Worm (Caenorhabditis elegans) whole organism, L2 larva: ENCODE measurements around the gene K09F5.6.

Source experiments
- C34F6.9 ChIP-seq: fragments of 150-350 bp; optimal IDR thresholded peaks from 2 replicates; lab custom pipeline; 2014; ENCODE audit warnings: missing biosample characterization, missing genetic modification characterization
- F13H6.1 ChIP-seq: sonication (generic microtip); optimal IDR thresholded peaks from 2 replicates; lab custom pipeline; 2016; ENCODE audit warnings: missing genetic modification characterization, missing compliant biosample characterization
- R02D3.7 ChIP-seq: fragments of 150-350 bp; optimal IDR thresholded peaks from 2 replicates; lab custom pipeline; 2014; ENCODE audit warnings: missing biosample characterization, missing genetic modification characterization
- Y55F3AM.14 ChIP-seq: fragments of 200-800 bp; sonication (Bioruptor generic); optimal IDR thresholded peaks from 2 replicates; lab custom pipeline; 2018; ENCODE audit warnings: mild to moderate bottlenecking, missing genetic modification characterization, missing compliant biosample characterization
- ZK546.5 ChIP-seq: sonication (generic microtip); optimal IDR thresholded peaks from 2 replicates; lab custom pipeline; 2017; ENCODE audit warnings: missing biosample characterization, missing genetic modification characterization
- alr-1 ChIP-seq: fragments of 150-350 bp; optimal IDR thresholded peaks from 2 replicates; lab custom pipeline; 2014; ENCODE audit warnings: missing biosample characterization, missing genetic modification characterization
- aly-2 ChIP-seq: fragments of 150-350 bp; optimal IDR thresholded peaks from 2 replicates; lab custom pipeline; 2014; ENCODE audit warnings: missing biosample characterization, missing genetic modification characterization
- ama-1 ChIP-seq: fragments of 150-350 bp; optimal IDR thresholded peaks from 2 replicates; lab custom pipeline; 2018; ENCODE audit warnings: inconsistent platforms
- blmp-1 ChIP-seq: sonication (generic microtip); optimal IDR thresholded peaks from 2 replicates; lab custom pipeline; 2017; ENCODE audit warnings: missing genetic modification characterization, mild to moderate bottlenecking, missing compliant biosample characterization, antibody characterized with exemption, moderate library complexity; ENCODE audit not compliant: insufficient read depth
- ceh-16 ChIP-seq: fragments of 150-350 bp; optimal IDR thresholded peaks from 2 replicates; lab custom pipeline; 2014; ENCODE audit warnings: missing biosample characterization, missing genetic modification characterization
- ceh-82 ChIP-seq: fragments of 150-350 bp; optimal IDR thresholded peaks from 2 replicates; lab custom pipeline; 2014; ENCODE audit warnings: missing biosample characterization, missing genetic modification characterization
- crh-2 ChIP-seq: sonication (generic microtip); optimal IDR thresholded peaks from 2 replicates; lab custom pipeline; 2017; ENCODE audit warnings: missing biosample characterization, missing genetic modification characterization
- dmd-4 ChIP-seq: sonication (generic microtip); optimal IDR thresholded peaks from 2 replicates; lab custom pipeline; 2017; ENCODE audit warnings: missing biosample characterization, missing genetic modification characterization
- egl-27 ChIP-seq: sonication (generic microtip); optimal IDR thresholded peaks from 3 replicates; lab custom pipeline; 2017; ENCODE audit warnings: missing biosample characterization, missing genetic modification reagents, missing genetic modification characterization
- elt-3 ChIP-seq: sonication (generic microtip); optimal IDR thresholded peaks from 2 replicates; lab custom pipeline; 2017; ENCODE audit warnings: missing biosample characterization, missing genetic modification characterization
- gmeb-1 ChIP-seq: fragments of 150-350 bp; optimal IDR thresholded peaks from 2 replicates; lab custom pipeline; 2014; ENCODE audit warnings: missing biosample characterization, missing genetic modification characterization
- lsy-2 ChIP-seq, 2 experiments: fragments of 150-350 bp in 1 of 2; sonication (generic microtip) in 1 of 2; optimal IDR thresholded peaks; 2 replicates each; lab custom pipeline; 2014 to 2017; ENCODE audit warnings: missing biosample characterization in 2 of 2, missing genetic modification characterization in 2 of 2
- mab-5 ChIP-seq: fragments of 150-350 bp; optimal IDR thresholded peaks from 2 replicates; lab custom pipeline; 2014; ENCODE audit warnings: missing biosample characterization, missing genetic modification characterization
- mbf-1 ChIP-seq: sonication (generic microtip); optimal IDR thresholded peaks from 2 replicates; lab custom pipeline; 2017; ENCODE audit warnings: missing biosample characterization, missing genetic modification characterization
- mdl-1 ChIP-seq, 2 experiments: fragments of 150-350 bp in 1 of 2; sonication (generic microtip) in 1 of 2; optimal IDR thresholded peaks; 2 replicates each; lab custom pipeline; 2017; ENCODE audit warnings: missing biosample characterization in 2 of 2, missing genetic modification characterization in 2 of 2
- nhr-11 ChIP-seq: fragments of 150-350 bp; optimal IDR thresholded peaks from 2 replicates; lab custom pipeline; 2014; ENCODE audit warnings: missing biosample characterization, missing genetic modification characterization
- nhr-129 ChIP-seq: fragments of 150-350 bp; optimal IDR thresholded peaks from 2 replicates; lab custom pipeline; 2014; ENCODE audit warnings: missing biosample characterization, missing genetic modification characterization
- nhr-21 ChIP-seq: fragments of 150-350 bp; optimal IDR thresholded peaks from 2 replicates; lab custom pipeline; 2014; ENCODE audit warnings: missing biosample characterization, missing genetic modification characterization
- nhr-23 ChIP-seq: fragments of 150-350 bp; optimal IDR thresholded peaks from 2 replicates; lab custom pipeline; 2014; ENCODE audit warnings: missing biosample characterization, missing genetic modification reagents, missing genetic modification characterization
- nhr-237 ChIP-seq: fragments of 150-350 bp; optimal IDR thresholded peaks from 2 replicates; lab custom pipeline; 2014; ENCODE audit warnings: missing biosample characterization, missing genetic modification characterization
- nhr-25 ChIP-seq: fragments of 150-350 bp; sonication (generic microtip); optimal IDR thresholded peaks from 3 replicates; lab custom pipeline; 2014; ENCODE audit warnings: missing biosample characterization, missing genetic modification characterization
- nhr-6 ChIP-seq: fragments of 150-350 bp; optimal IDR thresholded peaks from 2 replicates; lab custom pipeline; 2014; ENCODE audit warnings: missing biosample characterization, missing genetic modification characterization
- peb-1 ChIP-seq: fragments of 150-350 bp; optimal IDR thresholded peaks from 2 replicates; lab custom pipeline; 2014; ENCODE audit warnings: missing biosample characterization, missing genetic modification characterization
- sem-4 ChIP-seq: fragments of 150-350 bp; optimal IDR thresholded peaks from 2 replicates; lab custom pipeline; 2014; ENCODE audit warnings: missing biosample characterization, missing genetic modification reagents, missing genetic modification characterization
- skn-1 ChIP-seq: sonication (generic microtip); optimal IDR thresholded peaks from 2 replicates; lab custom pipeline; 2017; ENCODE audit warnings: missing biosample characterization, missing genetic modification characterization
- sma-3 ChIP-seq: sonication (generic microtip); optimal IDR thresholded peaks from 2 replicates; lab custom pipeline; 2016; ENCODE audit warnings: missing genetic modification reagents, missing genetic modification characterization, missing compliant biosample characterization
- sma-9 ChIP-seq, 2 experiments: fragments of 150-350 bp in 1 of 2; sonication (generic microtip) in 1 of 2; optimal IDR thresholded peaks; 2 replicates each; lab custom pipeline; 2014 to 2016; ENCODE audit warnings: missing genetic modification characterization in 2 of 2, mild to moderate bottlenecking in 1 of 2, missing biosample characterization in 1 of 2, missing compliant biosample characterization in 1 of 2, missing genetic modification reagents in 1 of 2, moderate library complexity in 1 of 2
- unc-55 ChIP-seq: fragments of 150-350 bp; sonication (generic microtip); optimal IDR thresholded peaks from 3 replicates; lab custom pipeline; 2014; ENCODE audit warnings: missing biosample characterization, missing genetic modification reagents, missing genetic modification characterization
- unc-62 ChIP-seq: fragments of 150-350 bp; optimal IDR thresholded peaks from 2 replicates; lab custom pipeline; 2014; ENCODE audit warnings: missing biosample characterization, missing genetic modification reagents, missing genetic modification characterization
- ztf-1 ChIP-seq: fragments of 200-800 bp; sonication (Bioruptor generic); conservative IDR thresholded peaks from 2 replicates; pipeline ENCODE4 v1.3.6; 2022; ENCODE audit warnings: missing genetic modification characterization, missing compliant biosample characterization
- ztf-11 ChIP-seq: sonication (generic microtip); optimal IDR thresholded peaks from 2 replicates; lab custom pipeline; 2017; ENCODE audit warnings: missing biosample characterization, missing genetic modification characterization
- ztf-4 ChIP-seq: fragments of 150-350 bp; optimal IDR thresholded peaks from 2 replicates; lab custom pipeline; 2014; ENCODE audit warnings: missing biosample characterization, missing genetic modification characterization

K09F5.6 gene

DNA sequence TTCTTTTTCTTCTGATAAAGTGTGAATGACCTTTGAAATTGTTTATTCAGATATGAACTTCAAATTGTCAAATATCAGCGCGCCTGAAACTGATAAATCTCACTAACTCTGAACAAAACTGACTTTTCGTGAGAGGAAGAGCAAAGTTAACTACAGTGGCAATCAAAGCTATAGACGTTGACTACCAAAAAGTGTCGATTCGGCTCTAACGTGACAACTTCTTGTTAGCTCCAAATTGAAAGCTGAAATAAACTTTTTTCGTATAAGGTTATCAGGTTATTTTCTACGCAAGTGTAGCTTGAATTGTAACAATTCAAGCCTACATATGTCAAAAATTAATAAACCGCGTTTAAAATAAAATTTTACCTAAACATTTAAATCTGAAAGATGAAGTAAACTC lies 7.3 kb downstream of the K09F5.6 start:
- TF ChIP-seq crh-2 (tag; lab: Kevin White, UChicago) (peak; percentile 15), blmp-1 (no peak), gmeb-1 (tag; lab: Kevin White, UChicago) (peak; percentile 34)

DNA sequence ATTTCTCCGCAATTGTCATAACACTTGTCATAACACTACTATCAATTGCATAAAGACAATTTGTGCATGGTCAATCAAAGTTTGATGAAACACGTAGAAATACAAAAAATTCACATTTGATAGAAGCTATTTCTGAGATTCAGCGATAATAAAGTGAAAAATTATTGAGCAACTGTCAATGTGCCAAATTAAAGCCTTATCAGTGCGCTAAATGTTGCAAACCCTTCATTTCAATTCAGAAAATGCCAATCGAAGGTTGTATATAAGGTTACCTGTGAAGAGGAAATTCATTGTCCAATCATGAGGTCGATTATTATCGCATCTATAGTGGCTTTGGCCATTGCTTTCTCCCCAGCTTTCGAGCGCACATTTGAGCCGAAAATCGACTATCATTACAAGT lies 8.5 kb downstream of the K09F5.6 start, which contains the start of gene vit-1:
vit-1 (plus strand) TSS at position 289 of the 400 bp plus-strand sequence.
- TF ChIP-seq peb-1 (tag; lab: Kevin White, UChicago) (no peak), sma-9 (GFP tag; optimal IDR thresholded peaks at IDR 0.05; lab: Kevin White, UChicago) (no peak), sma-9 (tag; optimal IDR thresholded peaks at IDR 0.05; lab: Kevin White, UChicago) (no peak), unc-62 (no peak), Y55F3AM.14 (GFP tag; lab: Kevin White, UChicago) (no peak), alr-1 (tag; lab: Kevin White, UChicago) (no peak), dmd-4 (tag; lab: Kevin White, UChicago) (no peak), aly-2 (tag; lab: Kevin White, UChicago) (no peak), R02D3.7 (tag; lab: Kevin White, UChicago) (no peak)

DNA sequence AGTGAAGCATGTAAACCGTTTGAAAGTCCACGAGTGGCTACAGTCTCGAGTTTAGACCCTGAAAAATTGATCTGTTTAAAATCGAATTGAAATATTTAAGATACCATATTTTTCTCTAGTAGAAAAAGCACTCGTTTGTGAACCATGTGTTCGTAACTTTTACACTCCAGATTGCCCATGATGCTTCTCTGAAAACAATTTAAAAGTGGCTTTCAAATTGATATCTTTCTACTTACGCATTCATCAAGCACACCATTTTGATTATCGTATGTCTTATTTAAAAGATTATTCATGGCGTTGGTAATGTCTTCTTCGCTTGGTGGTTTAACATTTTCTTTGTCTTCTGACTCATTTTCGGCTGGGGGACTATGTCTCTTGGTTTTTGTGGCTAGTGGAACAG lies 14.5 kb downstream of the K09F5.6 start:
- no peak for TF ChIP-seq nhr-11 (tag; lab: Kevin White, UChicago)
- TF ChIP-seq C34F6.9 (tag; lab: Kevin White, UChicago): no peak
- TF ChIP-seq F13H6.1 (tag; lab: Kevin White, UChicago): no peak
- TF ChIP-seq nhr-23 (tag; lab: Kevin White, UChicago): no peak
- TF ChIP-seq ztf-4: no peak
- TF ChIP-seq nhr-6 (tag; lab: Kevin White, UChicago): no peak
- no peak for TF ChIP-seq ceh-16 (tag; lab: Kevin White, UChicago)
- no peak for TF ChIP-seq skn-1 (tag; lab: Kevin White, UChicago)
- TF ChIP-seq sma-3: no peak
- TF ChIP-seq peb-1 (tag; lab: Kevin White, UChicago): no peak
- TF ChIP-seq ama-1 (lab: Kevin White, UChicago): no peak
- no peak for TF ChIP-seq ztf-1
- TF ChIP-seq ZK546.5: no peak
- TF ChIP-seq nhr-21 (tag; lab: Kevin White, UChicago): no peak
- no peak for TF ChIP-seq lsy-2 (tag; optimal IDR thresholded peaks at IDR 0.05; lab: Kevin White, UChicago)
- no peak for TF ChIP-seq crh-2 (tag; lab: Kevin White, UChicago)
- no peak for TF ChIP-seq unc-55
- no peak for TF ChIP-seq mdl-1 (tag; optimal IDR thresholded peaks at IDR 0.05; lab: Kevin White, UChicago)
- TF ChIP-seq egl-27 (tag; lab: Kevin White, UChicago): no peak
- no peak for TF ChIP-seq R02D3.7 (tag; lab: Kevin White, UChicago)

ce11 chrX:7736171-7736570 lies 17.1 kb downstream of the K09F5.6 start, which contains the start of gene set-12:
Gene set-12, minus strand, starts transcription at chrX:7736271.
- TF ChIP-seq nhr-237 (tag; lab: Kevin White, UChicago): no peak
- TF ChIP-seq R02D3.7 (tag; lab: Kevin White, UChicago): no peak
- no peak for TF ChIP-seq nhr-23 (tag; lab: Kevin White, UChicago)
- no peak for TF ChIP-seq mbf-1 (tag; lab: Kevin White, UChicago)
- TF ChIP-seq C34F6.9 (tag; lab: Kevin White, UChicago): no peak
- TF ChIP-seq aly-2 (tag; lab: Kevin White, UChicago): no peak
- TF ChIP-seq mab-5: no peak
- TF ChIP-seq nhr-129 (tag; lab: Kevin White, UChicago): no peak
- no peak for TF ChIP-seq Y55F3AM.14 (GFP tag; lab: Kevin White, UChicago)

DNA sequence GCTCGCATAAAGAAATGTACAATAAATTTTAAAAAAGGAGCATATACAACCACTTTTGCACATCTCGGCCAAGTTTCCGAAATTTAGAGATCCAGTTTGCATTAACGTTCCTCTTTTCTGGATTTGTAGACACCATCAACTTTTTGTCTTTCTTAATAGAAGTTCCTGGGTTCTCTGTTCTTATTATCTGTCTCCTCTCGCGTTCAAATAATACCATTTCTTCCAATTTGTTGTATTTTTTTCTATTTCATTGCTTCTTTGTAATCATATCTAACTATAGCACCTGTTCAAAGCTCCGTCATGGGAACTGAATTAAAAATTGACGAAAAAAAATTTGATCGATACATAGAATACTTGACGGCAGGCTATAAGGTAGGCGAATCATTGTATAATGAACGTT lies 20.3 kb downstream of the K09F5.6 start, which contains the start of gene K09F5.1:
K09F5.1 (plus strand) TSS at position 301 of the 400 bp plus-strand sequence.
- no peak for TF ChIP-seq nhr-23 (tag; lab: Kevin White, UChicago)

DNA sequence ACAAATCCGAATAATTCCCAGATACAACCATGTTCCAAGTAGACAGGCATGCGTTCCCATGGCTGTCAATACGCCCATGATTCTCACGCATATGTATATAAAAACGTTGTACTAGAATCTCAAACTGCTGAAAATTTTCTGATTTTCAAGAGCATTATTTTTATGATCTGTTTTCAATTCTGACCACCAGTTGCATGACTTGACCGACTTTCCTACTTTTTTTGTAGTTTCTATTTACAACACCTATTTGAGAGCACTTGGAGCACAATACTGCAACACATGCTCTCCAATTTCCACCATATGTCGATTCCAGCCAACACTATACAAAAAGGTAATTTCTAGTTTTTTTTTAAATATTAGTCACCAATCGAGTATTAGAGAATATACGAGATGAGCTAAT lies 24.9 kb downstream of the K09F5.6 start, which contains the start of gene ref-2:
ref-2 (plus strand) TSS at position 301 of the 400 bp plus-strand sequence.
- TF ChIP-seq sem-4 (tag; lab: Kevin White, UChicago) (no peak), mdl-1 (tag; optimal IDR thresholded peaks at IDR 0.05; lab: Kevin White, UChicago) (no peak), nhr-6 (tag; lab: Kevin White, UChicago) (no peak), ztf-11 (no peak), ceh-82 (tag; lab: Kevin White, UChicago) (no peak), nhr-23 (tag; lab: Kevin White, UChicago) (no peak), mab-5 (no peak), F13H6.1 (tag; lab: Kevin White, UChicago) (no peak), ztf-1 (no peak), nhr-25 (tag; lab: Kevin White, UChicago) (no peak), elt-3 (tag; lab: Kevin White, UChicago) (no peak), ceh-16 (tag; lab: Kevin White, UChicago) (no peak)
- TF ChIP-seq, all 48 proteins: peak for 0
